Fruit fly (Drosophila melanogaster) whole organism, embryonic: Measurements from ENCODE around the gene GXIVsPLA2.

Experiments used
- CG14014 ChIP-seq: fragments of 200-800 bp; sonication (Bioruptor generic); IDR thresholded peaks from 2 replicates; pipeline ENCODE4 v1.3.6; 2022; ENCODE audit warnings: missing biosample characterization, missing genetic modification characterization
- CG15479 ChIP-seq: fragments of 200-800 bp; sonication (Bioruptor generic); optimal IDR thresholded peaks from 3 replicates; lab custom pipeline; 2019; ENCODE audit warnings: missing biosample characterization, mild to moderate bottlenecking, missing genetic modification characterization, moderate library complexity
- CG15601 ChIP-seq: fragments of 200-800 bp; sonication (Bioruptor generic); optimal IDR thresholded peaks from 3 replicates; lab custom pipeline; 2019; ENCODE audit warnings: missing biosample characterization, mild to moderate bottlenecking, missing genetic modification characterization, moderate library complexity
- CG17328 ChIP-seq: fragments of 200-800 bp; sonication (Bioruptor generic); IDR thresholded peaks from 2 replicates; pipeline ENCODE4 v1.3.6; 2022; ENCODE audit warnings: missing biosample characterization, missing genetic modification characterization
- CG17829 ChIP-seq: fragments of 200-800 bp; optimal IDR thresholded peaks from 2 replicates; lab custom pipeline; 2019; ENCODE audit warnings: missing biosample characterization, mild to moderate bottlenecking, missing genetic modification characterization, moderate library complexity
- CG18599 ChIP-seq: fragments of 200-800 bp; sonication (Bioruptor generic); optimal IDR thresholded peaks from 3 replicates; lab custom pipeline; 2017; ENCODE audit warnings: missing biosample characterization, missing genetic modification characterization, mild to moderate bottlenecking, moderate library complexity, missing genetic modification reagents
- CG30403 ChIP-seq: fragments of 200-800 bp; sonication (Bioruptor generic); optimal IDR thresholded peaks from 3 replicates; lab custom pipeline; 2016; ENCODE audit warnings: missing biosample characterization, missing genetic modification characterization
- CG3281 ChIP-seq: fragments of 200-800 bp; sonication (Bioruptor generic); optimal IDR thresholded peaks from 3 replicates; lab custom pipeline; 2017; ENCODE audit warnings: missing biosample characterization, mild to moderate bottlenecking, missing genetic modification characterization
- CG34376 ChIP-seq: fragments of 200-800 bp; sonication (Bioruptor generic); optimal IDR thresholded peaks from 2 replicates; lab custom pipeline; 2018; ENCODE audit warnings: missing biosample characterization, mild to moderate bottlenecking, missing genetic modification characterization
- CG34422 ChIP-seq: fragments of 200-800 bp; sonication (Bioruptor generic); IDR thresholded peaks from 3 replicates; pipeline ENCODE4 v1.3.6; 2022; ENCODE audit warnings: missing biosample characterization, missing genetic modification characterization
- CG4617 ChIP-seq: fragments of 200-800 bp; sonication (Bioruptor generic); optimal IDR thresholded peaks from 3 replicates; lab custom pipeline; 2016; ENCODE audit warnings: missing biosample characterization, missing genetic modification characterization, borderline replicate concordance
- CG4730 ChIP-seq: fragments of 200-800 bp; sonication (Bioruptor generic); IDR thresholded peaks from 2 replicates; pipeline ENCODE4 v1.3.6; 2022; ENCODE audit warnings: missing biosample characterization, missing genetic modification characterization
- CG6854 ChIP-seq: fragments of 200-800 bp; sonication (Bioruptor generic); optimal IDR thresholded peaks from 3 replicates; lab custom pipeline; 2017; ENCODE audit warnings: missing biosample characterization, mild to moderate bottlenecking, missing genetic modification characterization
- CG7556 ChIP-seq: fragments of 200-800 bp; sonication (Bioruptor generic); optimal IDR thresholded peaks from 2 replicates; lab custom pipeline; 2017; ENCODE audit warnings: missing biosample characterization, mild to moderate bottlenecking, missing genetic modification characterization
- CG8478 ChIP-seq: fragments of >200 bp; optimal IDR thresholded peaks from 2 replicates; lab custom pipeline; 2018
- D19B ChIP-seq: fragments of 200-800 bp; sonication (Bioruptor generic); optimal IDR thresholded peaks from 2 replicates; lab custom pipeline; 2017; ENCODE audit warnings: missing biosample characterization, mild to moderate bottlenecking, missing genetic modification characterization
- HmgZ ChIP-seq: fragments of 200-800 bp; sonication (Bioruptor generic); optimal IDR thresholded peaks from 2 replicates; lab custom pipeline; 2018; ENCODE audit warnings: missing biosample characterization, mild to moderate bottlenecking, missing genetic modification characterization
- Hr3 ChIP-seq: fragments of 200-800 bp; sonication (Bioruptor generic); optimal IDR thresholded peaks from 3 replicates; lab custom pipeline; 2016; ENCODE audit warnings: missing biosample characterization, missing genetic modification characterization
- Lhr ChIP-seq: fragments of 200-800 bp; sonication (Bioruptor generic); optimal IDR thresholded peaks from 3 replicates; lab custom pipeline; 2017; ENCODE audit warnings: mild to moderate bottlenecking, missing biosample characterization, missing genetic modification reagents, missing genetic modification characterization
- Med ChIP-seq: fragments of 200-800 bp; sonication (Bioruptor generic); peaks from one replicate; lab custom pipeline; 2016; ENCODE audit warnings: missing biosample characterization, missing genetic modification characterization, mild to moderate bottlenecking, inconsistent platforms, moderate library complexity
- Poxn ChIP-seq: fragments of 200-800 bp; sonication (Bioruptor generic); IDR thresholded peaks from 2 replicates; pipeline ENCODE4 v1.3.6; 2022; ENCODE audit warnings: missing biosample characterization, missing genetic modification characterization
- Scr ChIP-seq: fragments of 200-800 bp; sonication (Bioruptor generic); IDR thresholded peaks from 2 replicates; pipeline ENCODE4 v1.3.6; 2022; ENCODE audit warnings: missing biosample characterization, missing genetic modification characterization; ENCODE audit not compliant: partially characterized antibody
- Sin3A ChIP-seq: fragments of >200 bp; optimal IDR thresholded peaks from 2 replicates; lab custom pipeline; 2018
- Usf ChIP-seq: fragments of 200-800 bp; sonication (Bioruptor generic); optimal IDR thresholded peaks from 2 replicates; lab custom pipeline; 2017; ENCODE audit warnings: missing genotype, missing biosample characterization, missing genetic modification characterization
- Xbp1 ChIP-seq: fragments of 200-800 bp; sonication (Bioruptor generic); optimal IDR thresholded peaks from 3 replicates; lab custom pipeline; 2016; ENCODE audit warnings: missing biosample characterization, mild to moderate bottlenecking, missing genetic modification characterization
- YL-1 ChIP-seq: fragments of 200-800 bp; sonication (Bioruptor generic); optimal IDR thresholded peaks from 3 replicates; lab custom pipeline; 2017; ENCODE audit warnings: missing biosample characterization, mild to moderate bottlenecking, missing genetic modification characterization
- ara ChIP-seq: fragments of 200-800 bp; sonication (Bioruptor generic); IDR thresholded peaks from 2 replicates; pipeline ENCODE4 v1.3.6; 2022; ENCODE audit warnings: missing biosample characterization, missing genetic modification characterization
- ato ChIP-seq: fragments of 200-800 bp; sonication (Bioruptor generic); IDR thresholded peaks from 2 replicates; pipeline ENCODE4 v1.3.6; 2022; ENCODE audit warnings: missing biosample characterization, missing genetic modification characterization; ENCODE audit not compliant: partially characterized antibody
- bab2 ChIP-seq: fragments of 200-800 bp; sonication (Bioruptor generic); optimal IDR thresholded peaks from 2 replicates; lab custom pipeline; 2016; ENCODE audit warnings: missing biosample characterization, missing genetic modification characterization
- bbx ChIP-seq: fragments of 200-800 bp; sonication (Bioruptor generic); IDR thresholded peaks from 2 replicates; pipeline ENCODE4 v1.3.6; 2022; ENCODE audit warnings: missing biosample characterization, missing genetic modification characterization; ENCODE audit not compliant: partially characterized antibody
- chm ChIP-seq: fragments of 200-800 bp; sonication (Bioruptor generic); IDR thresholded peaks from 2 replicates; pipeline ENCODE4 v1.3.6; 2022; ENCODE audit warnings: missing biosample characterization, missing genetic modification characterization
- chn ChIP-seq: fragments of 200-800 bp; sonication (Bioruptor generic); optimal IDR thresholded peaks from 2 replicates; lab custom pipeline; 2016; ENCODE audit warnings: missing biosample characterization, missing genetic modification characterization
- dimm ChIP-seq: fragments of 200-800 bp; sonication (Bioruptor generic); IDR thresholded peaks from 2 replicates; pipeline ENCODE4 v1.3.6; 2022; ENCODE audit warnings: missing biosample characterization, missing genetic modification characterization
- fd102C ChIP-seq: fragments of 200-800 bp; sonication (Bioruptor generic); optimal IDR thresholded peaks from 2 replicates; lab custom pipeline; 2018; ENCODE audit warnings: missing biosample characterization, mild to moderate bottlenecking, missing genetic modification characterization, moderate library complexity
- ftz-f1 ChIP-seq: fragments of 200-800 bp; sonication (Bioruptor generic); optimal IDR thresholded peaks from 2 replicates; lab custom pipeline; 2016; ENCODE audit warnings: missing biosample characterization, missing genetic modification characterization
- knrl ChIP-seq: fragments of 200-800 bp; sonication (Bioruptor generic); IDR thresholded peaks from 3 replicates; pipeline ENCODE4 v1.3.6; 2022; ENCODE audit warnings: missing biosample characterization, missing genetic modification characterization; ENCODE audit not compliant: partially characterized antibody
- lbe ChIP-seq: fragments of 200-800 bp; sonication (Bioruptor generic); optimal IDR thresholded peaks from 2 replicates; lab custom pipeline; 2016; ENCODE audit warnings: missing biosample characterization, mild to moderate bottlenecking, missing genetic modification characterization
- lilli ChIP-seq: fragments of 200-800 bp; sonication (Bioruptor generic); optimal IDR thresholded peaks from 3 replicates; lab custom pipeline; 2016; ENCODE audit warnings: missing biosample characterization, missing genetic modification characterization
- nerfin-1 ChIP-seq: fragments of 200-800 bp; sonication (Bioruptor generic); optimal IDR thresholded peaks from 3 replicates; lab custom pipeline; 2019; ENCODE audit warnings: missing biosample characterization, mild to moderate bottlenecking, missing genetic modification characterization, moderate library complexity
- pan ChIP-seq, 4 experiments: fragments of >200 bp in 3 of 4; fragments of 200-800 bp in 1 of 4; sonication (Bioruptor generic) in 1 of 4; optimal IDR thresholded peaks in 3 of 4; IDR thresholded peaks in 1 of 4; 2 replicates each; pipeline versions ENCODE4 v1.3.6 to Lab custom; 2017 to 2022; ENCODE audit warnings: missing biosample characterization in 2 of 4, missing genetic modification characterization in 2 of 4, mixed read lengths in 1 of 4
- phol ChIP-seq: fragments of 200-800 bp; sonication (Bioruptor generic); optimal IDR thresholded peaks from 3 replicates; lab custom pipeline; 2018; ENCODE audit warnings: missing biosample characterization, mild to moderate bottlenecking, missing genetic modification characterization, moderate library complexity
- prd ChIP-seq, 3 experiments: fragments of >200 bp in 2 of 3; fragments of 200-800 bp in 1 of 3; sonication (Bioruptor generic) in 1 of 3; optimal IDR thresholded peaks in 2 of 3; IDR thresholded peaks in 1 of 3; 2 replicates in 2 of 3; 3 replicates in 1 of 3; pipeline versions ENCODE4 v1.3.6 to Lab custom; 2017 to 2022; ENCODE audit warnings: missing biosample characterization in 1 of 3, missing genetic modification characterization in 1 of 3
- pzg ChIP-seq: fragments of 200-800 bp; sonication (Bioruptor generic); optimal IDR thresholded peaks from 3 replicates; lab custom pipeline; 2018; ENCODE audit warnings: missing biosample characterization, mild to moderate bottlenecking, missing genetic modification characterization, moderate library complexity
- row ChIP-seq: fragments of 200-800 bp; sonication (Bioruptor generic); IDR thresholded peaks from 3 replicates; pipeline ENCODE4 v1.3.6; 2022; ENCODE audit warnings: missing biosample characterization, missing genetic modification characterization
- schlank ChIP-seq: fragments of 200-800 bp; sonication (Bioruptor generic); optimal IDR thresholded peaks from 2 replicates; lab custom pipeline; 2018; ENCODE audit warnings: missing biosample characterization, mild to moderate bottlenecking, missing genetic modification characterization
- sens ChIP-seq: fragments of 200-800 bp; sonication (Bioruptor generic); peaks from one replicate; lab custom pipeline; 2016; ENCODE audit warnings: missing biosample characterization, missing genetic modification characterization
- sr ChIP-seq: fragments of 200-800 bp; sonication (Bioruptor generic); IDR thresholded peaks from 3 replicates; pipeline ENCODE4 v1.3.6; 2022; ENCODE audit warnings: missing biosample characterization, missing genetic modification characterization
- zfh1 ChIP-seq: fragments of 200-800 bp; sonication (Bioruptor generic); IDR thresholded peaks from 3 replicates; pipeline ENCODE4 v1.3.6; 2022; ENCODE audit warnings: missing biosample characterization, missing genetic modification characterization
- zfh2 ChIP-seq: fragments of 200-800 bp; sonication (Bioruptor generic); optimal IDR thresholded peaks from 2 replicates; lab custom pipeline; 2016; ENCODE audit warnings: missing biosample characterization, missing genetic modification characterization

GXIVsPLA2 gene

DNA sequence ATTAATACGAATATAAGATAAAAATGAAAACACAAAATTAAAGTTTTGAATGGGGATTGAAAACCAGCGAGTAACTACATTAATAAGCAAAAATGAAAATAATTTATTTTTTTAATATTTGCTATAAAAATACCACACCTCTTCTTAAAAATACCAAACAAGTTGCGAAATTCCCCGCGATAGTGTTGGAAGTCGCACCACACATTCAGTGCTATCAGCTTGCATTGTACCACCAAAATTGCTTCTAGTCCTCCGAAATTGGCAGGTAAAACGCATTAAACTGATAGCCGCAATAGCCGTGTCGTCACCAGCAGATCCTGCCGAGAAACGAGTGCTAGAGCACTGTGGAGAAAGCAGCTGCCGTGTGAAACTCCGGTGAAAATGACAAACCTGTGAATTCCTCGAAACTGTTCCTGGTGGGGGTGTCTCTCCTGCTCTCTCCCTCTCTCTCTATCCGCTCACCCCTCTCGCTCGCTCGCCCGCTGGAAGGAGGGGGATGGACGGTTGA, 33.2 kb downstream of the GXIVsPLA2 start, which contains the start of gene Hip14 (continued):
- TF ChIP-seq Lhr (GFP tag; lab: Kevin White, UChicago) (peak; percentile 42), ato (GFP tag; lab: Robert Waterston, UW) (0 out of 2 replicates have a peak, but pooled peaks have one; percentile 12), Scr (peak; percentile 22; the same call in 1 of the 2 replicates), zfh2 (GFP tag; lab: Kevin White, UChicago) (peak; percentile 19), CG6854 (no peak), D19B (GFP tag; lab: Kevin White, UChicago) (no peak), Hr3 (GFP tag; lab: Kevin White, UChicago) (peak; percentile 12), CG18599 (peak; percentile 44), CG4730 (no peak), pzg (GFP tag; lab: Kevin White, UChicago) (peak; percentile 52), chm (peak; percentile 20; the same call in 1 of the 2 replicates), bbx (GFP tag; lab: Robert Waterston, UW) (peak; percentile 64), CG17829 (tag; lab: Kevin White, UChicago) (peak; percentile 28), CG14014 (GFP tag; lab: Robert Waterston, UW) (no peak), zfh1 (GFP tag; lab: Robert Waterston, UW) (0 out of 3 replicates have a peak, but pooled peaks have one; percentile 38), HmgZ (tag; lab: Kevin White, UChicago) (peak; percentile 18), phol (tag; lab: Kevin White, UChicago) (peak; percentile 37), CG34376 (GFP tag; lab: Kevin White, UChicago) (peak; percentile 19), fd102C (GFP tag; lab: Kevin White, UChicago) (no peak), CG15479 (GFP tag; lab: Kevin White, UChicago) (peak; percentile 56), prd (optimal IDR thresholded peaks at IDR 0.05; lab: Kevin White, UChicago) (no peak), prd (GFP tag; IDR thresholded peaks at IDR 0.05; lab: Robert Waterston, UW) (0 out of 3 replicates have a peak, but pooled peaks have one; percentile 17), sr (no peak), CG17328 (GFP tag; lab: Robert Waterston, UW) (0 out of 2 replicates have a peak, but pooled peaks have one; percentile 8), Poxn (GFP tag; lab: Robert Waterston, UW) (no peak), sens (GFP tag; lab: Kevin White, UChicago) (peak; percentile 86), CG3281 (GFP tag; lab: Kevin White, UChicago) (peak; percentile 6), bab2 (GFP tag; lab: Kevin White, UChicago) (no peak), Usf (GFP tag; lab: Kevin White, UChicago) (no peak), schlank (tag; lab: Kevin White, UChicago) (no peak), CG15601 (tag; lab: Kevin White, UChicago) (no peak), CG34422 (GFP tag; lab: Robert Waterston, UW) (peak; percentile 78; the same call in 2 of the 3 replicates), CG7556 (GFP tag; lab: Kevin White, UChicago) (peak; percentile 23), dimm (no peak), CG4617 (GFP tag; lab: Kevin White, UChicago) (peak; percentile 89), Xbp1 (GFP tag; lab: Kevin White, UChicago) (peak; percentile 11), Sin3A (peak; percentile 50), ftz-f1 (GFP tag; lab: Kevin White, UChicago) (peak; percentile 20), row (GFP tag; lab: Robert Waterston, UW) (0 out of 3 replicates have a peak, but pooled peaks have one; percentile 39), chn (GFP tag; lab: Kevin White, UChicago) (peak; percentile 15), lilli (GFP tag; lab: Kevin White, UChicago) (peak; percentile 8), CG30403 (GFP tag; lab: Kevin White, UChicago) (peak; percentile 43), YL-1 (GFP tag; lab: Kevin White, UChicago) (peak; percentile 84), CG8478 (lab: Kevin White, UChicago) (peak; percentile 58), ara (GFP tag; lab: Robert Waterston, UW) (0 out of 2 replicates have a peak, but pooled peaks have one; percentile 20), pan (optimal IDR thresholded peaks at IDR 0.05; lab: Kevin White, UChicago) (no peak), pan (GFP tag; optimal IDR thresholded peaks at IDR 0.05 in 1 of 2, IDR thresholded peaks at IDR 0.05 in 1 of 2) (no peak), lbe (GFP tag; lab: Kevin White, UChicago) (peak; percentile 10), Med (GFP tag; lab: Kevin White, UChicago) (peak; percentile 80), nerfin-1 (tag; lab: Kevin White, UChicago) (peak; percentile 80), knrl (no peak)
